Fruit fly (Drosophila melanogaster) Kc167 (cell line): Measurements from ENCODE around the gene CG18789.
"Not testable (repeated sequence)": the region's sequence is repeated elsewhere in the genome, so short reads cannot be mapped to it uniquely, and the experiment has no call there.

Source experiments
- psq ChIP-seq: fragments of >200 bp; optimal IDR thresholded peaks from 2 replicates; lab custom pipeline; 2017; ENCODE audit warnings: missing external identifiers
- ttk ChIP-seq: sonication (Bioruptor generic); optimal IDR thresholded peaks from 2 replicates; lab custom pipeline; 2017; ENCODE audit warnings: missing external identifiers

- TF ChIP-seq psq, ttk (lab: Kevin White, UChicago): not testable (repeated sequence)
Observed at dm6 chr2L:11999240-11999704, 4.0 kb upstream of the CG18789 start, which contains the start of the genes CG18787 and Nfs1.
